In genomic region chr3R:11650105-11651039, dm6 we compare ENCODE assay signal across 4 fruit fly cellular contexts.
TF ChIP-seq lines count a peak whose summit lies in the region.

Gene Csk, minus strand, starts transcription at chr3R:11650706.
Gene Elp1, plus strand, starts transcription at chr3R:11650971.

TF ChIP-seq in whole organism, adult, 20 proteins besides CTCF, POLR2A, EP300 and RAD21 (continued from another document):
- peak; percentile 68 for TF ChIP-seq Crg-1 (GFP tag; optimal IDR thresholded peaks at IDR 0.05; lab: Kevin White, UChicago)
- peak; percentile 67 for TF ChIP-seq ovo (GFP tag; optimal IDR thresholded peaks at IDR 0.05; lab: Kevin White, UChicago)
TF ChIP-seq in whole organism, adult: peak in this region for 18.

TF ChIP-seq in whole organism, embryonic, 481 proteins besides CTCF, POLR2A, EP300 and RAD21 (continued from another document and continues in another):
- TF ChIP-seq sug (tag; optimal IDR thresholded peaks at IDR 0.05; lab: Kevin White, UChicago) (peak; percentile 80), CG10431 (GFP tag; optimal IDR thresholded peaks at IDR 0.05; lab: Kevin White, UChicago) (no peak), CG10543 (GFP tag; optimal IDR thresholded peaks at IDR 0.05; lab: Kevin White, UChicago) (peak; percentile 64), Atf3 (GFP tag; optimal IDR thresholded peaks at IDR 0.05; lab: Kevin White, UChicago) (no peak), Usf (GFP tag; optimal IDR thresholded peaks at IDR 0.05; lab: Kevin White, UChicago) (no peak), ase (GFP tag; IDR thresholded peaks at IDR 0.05; lab: Robert Waterston, UW) (0 out of 3 replicates have a peak, but pooled peaks have one; percentile 31), CG1602 (GFP tag; optimal IDR thresholded peaks at IDR 0.05; lab: Kevin White, UChicago) (peak; percentile 51), CG17186 (GFP tag; optimal IDR thresholded peaks at IDR 0.05; lab: Kevin White, UChicago) (peak; percentile 41), CG17385 (GFP tag; optimal IDR thresholded peaks at IDR 0.05; lab: Kevin White, UChicago) (peak; percentile 45), vvl (GFP tag; IDR thresholded peaks at IDR 0.05; lab: Robert Waterston, UW) (peak; percentile 61), NC2β (GFP tag; optimal IDR thresholded peaks at IDR 0.05; lab: Kevin White, UChicago) (no peak), ara (GFP tag; IDR thresholded peaks at IDR 0.05; lab: Robert Waterston, UW) (peak; percentile 24; the same call in 1 of the 2 replicates), CG14667 (GFP tag; IDR thresholded peaks at IDR 0.05; lab: Robert Waterston, UW) (no peak), E2f2 (GFP tag; IDR thresholded peaks at IDR 0.05; lab: Robert Waterston, UW) (peak; percentile 40), kah (GFP tag; optimal IDR thresholded peaks at IDR 0.05; lab: Kevin White, UChicago) (peak; percentile 56), nerfin-2 (GFP tag; IDR thresholded peaks at IDR 0.05; lab: Robert Waterston, UW; ENCODE audit: partially characterized antibody) (no peak), CG32532 (GFP tag; IDR thresholded peaks at IDR 0.05; lab: Robert Waterston, UW) (peak; percentile 39; the same call in 1 of the 2 replicates), stwl (tag; optimal IDR thresholded peaks at IDR 0.05; lab: Kevin White, UChicago) (peak; percentile 97), hth (optimal IDR thresholded peaks at IDR 0.05; lab: Kevin White, UChicago) (no peak), Ets97D (GFP tag; optimal IDR thresholded peaks at IDR 0.05; lab: Kevin White, UChicago) (peak; percentile 81), gsb-n (tag; optimal IDR thresholded peaks at IDR 0.05; lab: Kevin White, UChicago) (peak; percentile 43), CG3407 (GFP tag; optimal IDR thresholded peaks at IDR 0.05; lab: Kevin White, UChicago) (peak; percentile 17), hkb (optimal IDR thresholded peaks at IDR 0.05; lab: Kevin White, UChicago) (peak; percentile 64), hkb (GFP tag; IDR thresholded peaks at IDR 0.05; lab: Robert Waterston, UW) (no peak), B-H1 (GFP tag; IDR thresholded peaks at IDR 0.05; lab: Robert Waterston, UW) (no peak), ATbp (GFP tag; optimal IDR thresholded peaks at IDR 0.05; lab: Kevin White, UChicago) (no peak), da (GFP tag; optimal IDR thresholded peaks at IDR 0.05; lab: Kevin White, UChicago) (no peak), Dfd (GFP tag; optimal IDR thresholded peaks at IDR 0.05; lab: Kevin White, UChicago) (no peak), CG11695 (GFP tag; IDR thresholded peaks at IDR 0.05; lab: Robert Waterston, UW) (no peak), Pdp1 (GFP tag; optimal IDR thresholded peaks at IDR 0.05; lab: Kevin White, UChicago) (peak; percentile 39 to 52), emc (GFP tag; optimal IDR thresholded peaks at IDR 0.05; lab: Kevin White, UChicago) (no peak), fd102C (GFP tag; optimal IDR thresholded peaks at IDR 0.05; lab: Kevin White, UChicago) (peak; percentile 34), CG7357 (GFP tag; IDR thresholded peaks at IDR 0.05; lab: Robert Waterston, UW) (0 out of 3 replicates have a peak, but pooled peaks have one; percentile 31), Spps (tag; optimal IDR thresholded peaks at IDR 0.05; lab: Kevin White, UChicago) (peak; percentile 8), ro (GFP tag; IDR thresholded peaks at IDR 0.05; lab: Robert Waterston, UW) (no peak), CG12219 (GFP tag; optimal IDR thresholded peaks at IDR 0.05; lab: Kevin White, UChicago) (no peak), shn (GFP tag; optimal IDR thresholded peaks at IDR 0.05; lab: Kevin White, UChicago) (peak; percentile 14), CG9817 (tag; optimal IDR thresholded peaks at IDR 0.05; lab: Kevin White, UChicago) (peak; percentile 58), Aef1 (GFP tag; IDR thresholded peaks at IDR 0.05; lab: Robert Waterston, UW) (peak; percentile 45; the same call in 2 of the 3 replicates), Rx (GFP tag; IDR thresholded peaks at IDR 0.05; lab: Robert Waterston, UW) (no peak), bcd (GFP tag; optimal IDR thresholded peaks at IDR 0.05; lab: Kevin White, UChicago) (peak; percentile 66), Poxn (GFP tag; IDR thresholded peaks at IDR 0.05; lab: Robert Waterston, UW) (no peak), CG7987 (GFP tag; optimal IDR thresholded peaks at IDR 0.05; lab: Kevin White, UChicago) (no peak)

TF ChIP-seq in whole organism, prepupa, 60 proteins besides CTCF, POLR2A, EP300 and RAD21 (continued from another document):
- peak; percentile 41 for TF ChIP-seq Hr39 (GFP tag; optimal IDR thresholded peaks at IDR 0.05; lab: Kevin White, UChicago)
- no peak for TF ChIP-seq Hr38 (GFP tag; optimal IDR thresholded peaks at IDR 0.05; lab: Kevin White, UChicago)
- peak; percentile 70 for TF ChIP-seq Eip78C (GFP tag; lab: Kevin White, UChicago)
- TF ChIP-seq Eip75B (GFP tag; optimal IDR thresholded peaks at IDR 0.05; lab: Kevin White, UChicago), result peak; percentile 42
- no peak for TF ChIP-seq CG6854 (GFP tag; optimal IDR thresholded peaks at IDR 0.05; lab: Kevin White, UChicago)
- TF ChIP-seq achi (GFP tag; optimal IDR thresholded peaks at IDR 0.05; lab: Kevin White, UChicago), result peak; percentile 57
- peak; percentile 43 for TF ChIP-seq CG32006 (GFP tag; optimal IDR thresholded peaks at IDR 0.05; lab: Kevin White, UChicago)
- TF ChIP-seq CG11902 (GFP tag; optimal IDR thresholded peaks at IDR 0.05; lab: Kevin White, UChicago), result peak; percentile 7
- peak; percentile 66 for TF ChIP-seq esn (GFP tag; optimal IDR thresholded peaks at IDR 0.05; lab: Kevin White, UChicago)
- TF ChIP-seq dsx (GFP tag; optimal IDR thresholded peaks at IDR 0.05; lab: Kevin White, UChicago; ENCODE audit: poor library complexity, severe bottlenecking), result no peak
- TF ChIP-seq CG11294 (GFP tag; IDR thresholded peaks at IDR 0.05; lab: Robert Waterston, UW), result no peak
- peak; percentile 13 for TF ChIP-seq Ets21C (GFP tag; optimal IDR thresholded peaks at IDR 0.05; lab: Kevin White, UChicago)
- peak; percentile 41; the same call in 1 of the 2 replicates for TF ChIP-seq Gug (GFP tag; IDR thresholded peaks at IDR 0.05; lab: Robert Waterston, UW)
- peak; percentile 58 for TF ChIP-seq OdsH (GFP tag; optimal IDR thresholded peaks at IDR 0.05; lab: Kevin White, UChicago)
- TF ChIP-seq fd59A (GFP tag; optimal IDR thresholded peaks at IDR 0.05; lab: Kevin White, UChicago), result peak; percentile 9
- no peak for TF ChIP-seq CG34406 (GFP tag; optimal IDR thresholded peaks at IDR 0.05; lab: Kevin White, UChicago)
- TF ChIP-seq CG7368 (GFP tag; optimal IDR thresholded peaks at IDR 0.05; lab: Kevin White, UChicago), result no peak
- peak; percentile 2 for TF ChIP-seq Lpt (GFP tag; optimal IDR thresholded peaks at IDR 0.05; lab: Kevin White, UChicago)
- peak; percentile 10 for TF ChIP-seq vri (GFP tag; optimal IDR thresholded peaks at IDR 0.05; lab: Kevin White, UChicago)
- TF ChIP-seq Sox15 (GFP tag; optimal IDR thresholded peaks at IDR 0.05; lab: Kevin White, UChicago), result peak; percentile 22
- TF ChIP-seq spab (GFP tag; optimal IDR thresholded peaks at IDR 0.05; lab: Kevin White, UChicago), result no peak
- TF ChIP-seq Smox (GFP tag; optimal IDR thresholded peaks at IDR 0.05; lab: Kevin White, UChicago), result peak; percentile 29
- TF ChIP-seq CG8319 (GFP tag; optimal IDR thresholded peaks at IDR 0.05; lab: Kevin White, UChicago), result peak; percentile 45
- peak; percentile 45 for TF ChIP-seq Hr4 (GFP tag; optimal IDR thresholded peaks at IDR 0.05; lab: Kevin White, UChicago)
- TF ChIP-seq CG9139 (GFP tag; optimal IDR thresholded peaks at IDR 0.05; lab: Kevin White, UChicago), result no peak
- TF ChIP-seq CG1621 (tag; optimal IDR thresholded peaks at IDR 0.05; lab: Kevin White, UChicago), result no peak
- TF ChIP-seq CG31627 (GFP tag; optimal IDR thresholded peaks at IDR 0.05; lab: Kevin White, UChicago), result peak; percentile 38
- TF ChIP-seq Sox14 (GFP tag; optimal IDR thresholded peaks at IDR 0.05; lab: Kevin White, UChicago), result peak; percentile 41
- no peak for TF ChIP-seq CG8119 (GFP tag; IDR thresholded peaks at IDR 0.05; lab: Robert Waterston, UW)
- no peak for TF ChIP-seq fd85E (GFP tag; optimal IDR thresholded peaks at IDR 0.05; lab: Kevin White, UChicago)
- TF ChIP-seq svp (GFP tag; lab: Kevin White, UChicago), result peak; percentile 52
- peak; percentile 46 for TF ChIP-seq acj6 (GFP tag; optimal IDR thresholded peaks at IDR 0.05; lab: Kevin White, UChicago)
- TF ChIP-seq pdm3 (GFP tag; optimal IDR thresholded peaks at IDR 0.05; lab: Kevin White, UChicago), result peak; percentile 44
- peak; percentile 36 for TF ChIP-seq Ets96B (tag; optimal IDR thresholded peaks at IDR 0.05; lab: Kevin White, UChicago)
- no peak for TF ChIP-seq CG8632 (GFP tag; optimal IDR thresholded peaks at IDR 0.05; lab: Kevin White, UChicago)
- TF ChIP-seq CG16779 (tag; optimal IDR thresholded peaks at IDR 0.05; lab: Kevin White, UChicago), result no peak
- TF ChIP-seq CG11762 (GFP tag; optimal IDR thresholded peaks at IDR 0.05; lab: Kevin White, UChicago; ENCODE audit: insufficient read depth), result no peak
- TF ChIP-seq CG15336 (GFP tag; IDR thresholded peaks at IDR 0.05; lab: Robert Waterston, UW), result no peak
- peak; percentile 75 for TF ChIP-seq fkh (GFP tag; optimal IDR thresholded peaks at IDR 0.05; lab: Kevin White, UChicago)
- TF ChIP-seq CG10631 (GFP tag; optimal IDR thresholded peaks at IDR 0.05; lab: Kevin White, UChicago), result peak; percentile 48
- TF ChIP-seq eg (GFP tag; IDR thresholded peaks at IDR 0.05; lab: Robert Waterston, UW), result peak; percentile 37; the same call in 1 of the 3 replicates
TF ChIP-seq in whole organism, prepupa: peak in this region for 40.

TF ChIP-seq in whole organism, wandering third instar larva, 38 proteins besides CTCF, POLR2A, EP300 and RAD21 (continued from another document):
- TF ChIP-seq lola (GFP tag; optimal IDR thresholded peaks at IDR 0.05; lab: Kevin White, UChicago), result no peak
- peak; percentile 39 for TF ChIP-seq dmrt93B (GFP tag; optimal IDR thresholded peaks at IDR 0.05; lab: Kevin White, UChicago)
- peak; percentile 8 for TF ChIP-seq dsf (GFP tag; optimal IDR thresholded peaks at IDR 0.05; lab: Kevin White, UChicago; ENCODE audit: borderline replicate concordance)
- peak; percentile 91 for TF ChIP-seq Myc (optimal IDR thresholded peaks at IDR 0.05; lab: Kevin White, UChicago)
- peak; percentile 72 for TF ChIP-seq HLH106 (tag; optimal IDR thresholded peaks at IDR 0.05; lab: Kevin White, UChicago)
- no peak for TF ChIP-seq Rel (GFP tag; optimal IDR thresholded peaks at IDR 0.05; lab: Kevin White, UChicago)
- peak; percentile 96 for TF ChIP-seq Rel (tag; optimal IDR thresholded peaks at IDR 0.05; lab: Kevin White, UChicago)
- TF ChIP-seq GATAd (GFP tag; optimal IDR thresholded peaks at IDR 0.05; lab: Kevin White, UChicago), result no peak
- TF ChIP-seq usp (GFP tag; optimal IDR thresholded peaks at IDR 0.05; lab: Kevin White, UChicago), result no peak
- no peak for TF ChIP-seq Jra (GFP tag; optimal IDR thresholded peaks at IDR 0.05; lab: Kevin White, UChicago)
- no peak for TF ChIP-seq Vsx2 (GFP tag; optimal IDR thresholded peaks at IDR 0.05; lab: Kevin White, UChicago; ENCODE audit: partially characterized antibody)
- peak; percentile 52 for TF ChIP-seq Hnf4 (GFP tag; optimal IDR thresholded peaks at IDR 0.05; lab: Kevin White, UChicago)
- no peak for TF ChIP-seq Mio (GFP tag; optimal IDR thresholded peaks at IDR 0.05; lab: Kevin White, UChicago)
- TF ChIP-seq sage (GFP tag; optimal IDR thresholded peaks at IDR 0.05; lab: Kevin White, UChicago), result no peak
- peak; percentile 58 for TF ChIP-seq br (GFP tag; optimal IDR thresholded peaks at IDR 0.05; lab: Kevin White, UChicago)
- TF ChIP-seq psq (GFP tag; optimal IDR thresholded peaks at IDR 0.05; lab: Kevin White, UChicago), result peak; percentile 7
- TF ChIP-seq pan (optimal IDR thresholded peaks at IDR 0.05; lab: Kevin White, UChicago), result no peak
